Fruit fly (Drosophila melanogaster) whole organism, embryonic: ENCODE results near the gene tinc.

Source experiments
- Ada2b ChIP-seq: fragments of 200-800 bp; sonication (Bioruptor generic); IDR thresholded peaks from 2 replicates; pipeline ENCODE4 v1.3.6; 2022; ENCODE audit warnings: missing biosample characterization, missing genetic modification characterization
- Adf1 ChIP-seq: fragments of 200-800 bp; sonication (Bioruptor generic); IDR thresholded peaks from 2 replicates; pipeline ENCODE4 v1.3.6; 2022; ENCODE audit warnings: missing biosample characterization, missing genetic modification characterization
- Atf6 ChIP-seq: fragments of 200-800 bp; sonication (Bioruptor generic); IDR thresholded peaks from 2 replicates; pipeline ENCODE4 v1.3.6; 2022; ENCODE audit warnings: missing biosample characterization, missing genetic modification characterization
- BtbVII ChIP-seq: fragments of 200-800 bp; sonication (Bioruptor generic); optimal IDR thresholded peaks from 3 replicates; lab custom pipeline; 2017; ENCODE audit warnings: missing biosample characterization, mild to moderate bottlenecking, missing genetic modification characterization
- CG10267 ChIP-seq: fragments of 200-800 bp; sonication (Bioruptor generic); optimal IDR thresholded peaks from 2 replicates; lab custom pipeline; 2018; ENCODE audit warnings: missing biosample characterization, mild to moderate bottlenecking, missing genetic modification characterization, moderate library complexity
- CG11085 ChIP-seq: fragments of 200-800 bp; sonication (Bioruptor generic); IDR thresholded peaks from 2 replicates; pipeline ENCODE4 v1.3.6; 2022; ENCODE audit warnings: missing biosample characterization, missing genetic modification characterization
- CG11398 ChIP-seq: fragments of 200-800 bp; sonication (Bioruptor generic); optimal IDR thresholded peaks from 2 replicates; lab custom pipeline; 2016; ENCODE audit warnings: missing biosample characterization, missing genetic modification characterization
- CG11456 ChIP-seq: fragments of 200-800 bp; sonication (Bioruptor generic); IDR thresholded peaks from 3 replicates; pipeline ENCODE4 v1.3.6; 2022; ENCODE audit warnings: missing biosample characterization, missing genetic modification characterization
- CG11695 ChIP-seq: fragments of 200-800 bp; sonication (Bioruptor generic); IDR thresholded peaks from 3 replicates; pipeline ENCODE4 v1.3.6; 2022; ENCODE audit warnings: missing biosample characterization, missing genetic modification characterization
- CG1233 ChIP-seq: fragments of 200-800 bp; sonication (Bioruptor generic); optimal IDR thresholded peaks from 4 replicates; lab custom pipeline; 2018; ENCODE audit warnings: missing biosample characterization, mild to moderate bottlenecking, missing genetic modification characterization
- CG12744 ChIP-seq: fragments of 200-800 bp; sonication (Bioruptor generic); optimal IDR thresholded peaks from 2 replicates; lab custom pipeline; 2016; ENCODE audit warnings: missing biosample characterization, missing genetic modification characterization
- CG13624 ChIP-seq: fragments of 200-800 bp; sonication (Bioruptor generic); optimal IDR thresholded peaks from 2 replicates; lab custom pipeline; 2016; ENCODE audit warnings: missing biosample characterization, missing genetic modification characterization
- CG15514 ChIP-seq: fragments of 200-800 bp; sonication (Bioruptor generic); optimal IDR thresholded peaks from 3 replicates; lab custom pipeline; 2017; ENCODE audit warnings: missing biosample characterization, missing genetic modification characterization, mild to moderate bottlenecking, moderate library complexity, missing genetic modification reagents
- CG1602 ChIP-seq: fragments of 200-800 bp; sonication (Bioruptor generic); optimal IDR thresholded peaks from 3 replicates; lab custom pipeline; 2016; ENCODE audit warnings: missing biosample characterization, missing genetic modification characterization
- CG16863 ChIP-seq: fragments of 200-800 bp; sonication (Bioruptor generic); optimal IDR thresholded peaks from 3 replicates; lab custom pipeline; 2016; ENCODE audit warnings: missing biosample characterization, missing genetic modification characterization
- CG17912 ChIP-seq: fragments of 200-800 bp; sonication (Bioruptor generic); optimal IDR thresholded peaks from 2 replicates; lab custom pipeline; 2018; ENCODE audit warnings: missing biosample characterization, mild to moderate bottlenecking, missing genetic modification characterization
- CG2202 ChIP-seq: fragments of 200-800 bp; sonication (Bioruptor generic); optimal IDR thresholded peaks from 2 replicates; lab custom pipeline; 2018; ENCODE audit warnings: missing biosample characterization, mild to moderate bottlenecking, missing genetic modification characterization
- CG2678 ChIP-seq: fragments of 200-800 bp; sonication (Bioruptor generic); optimal IDR thresholded peaks from 3 replicates; lab custom pipeline; 2019; ENCODE audit warnings: missing biosample characterization, mild to moderate bottlenecking, missing genetic modification characterization, moderate library complexity
- CG31365 ChIP-seq: fragments of 200-800 bp; sonication (Bioruptor generic); optimal IDR thresholded peaks from 2 replicates; lab custom pipeline; 2018; ENCODE audit warnings: missing biosample characterization, mild to moderate bottlenecking, missing genetic modification characterization
- CG34376 ChIP-seq: fragments of 200-800 bp; sonication (Bioruptor generic); optimal IDR thresholded peaks from 2 replicates; lab custom pipeline; 2018; ENCODE audit warnings: missing biosample characterization, mild to moderate bottlenecking, missing genetic modification characterization
- CG4328 ChIP-seq: fragments of 200-800 bp; sonication (Bioruptor generic); optimal IDR thresholded peaks from 3 replicates; lab custom pipeline; 2017; ENCODE audit warnings: missing biosample characterization, missing genetic modification reagents, missing genetic modification characterization
- CG6272 ChIP-seq: fragments of 200-800 bp; sonication (Bioruptor generic); IDR thresholded peaks from 2 replicates; pipeline ENCODE4 v1.3.6; 2022; ENCODE audit warnings: missing biosample characterization, missing genetic modification characterization
- CG6689 ChIP-seq: fragments of 200-800 bp; sonication (Bioruptor generic); IDR thresholded peaks from 2 replicates; pipeline ENCODE4 v1.3.6; 2022; ENCODE audit warnings: missing biosample characterization, missing genetic modification characterization
- CG8765 ChIP-seq: fragments of 200-800 bp; sonication (Bioruptor generic); IDR thresholded peaks from 2 replicates; pipeline ENCODE4 v1.3.6; 2022; ENCODE audit warnings: missing biosample characterization, missing genetic modification characterization
- CG8924 ChIP-seq: fragments of 200-800 bp; optimal IDR thresholded peaks from 3 replicates; lab custom pipeline; 2019; ENCODE audit warnings: missing biosample characterization, mild to moderate bottlenecking, missing genetic modification characterization, moderate library complexity
- Dbx ChIP-seq: fragments of 200-800 bp; sonication (Bioruptor generic); IDR thresholded peaks from 3 replicates; pipeline ENCODE4 v1.3.6; 2022; ENCODE audit warnings: missing biosample characterization, missing genetic modification characterization
- Doc3 ChIP-seq: fragments of 200-800 bp; sonication (Bioruptor generic); IDR thresholded peaks from 3 replicates; pipeline ENCODE4 v1.3.6; 2022; ENCODE audit warnings: missing biosample characterization, missing genetic modification characterization; ENCODE audit not compliant: partially characterized antibody
- Fer3 ChIP-seq: fragments of 200-800 bp; sonication (Bioruptor generic); optimal IDR thresholded peaks from 2 replicates; lab custom pipeline; 2018; ENCODE audit warnings: missing biosample characterization, mild to moderate bottlenecking, missing genetic modification characterization, moderate library complexity
- Hmr ChIP-seq: fragments of 200-800 bp; sonication (Bioruptor generic); optimal IDR thresholded peaks from 3 replicates; lab custom pipeline; 2017; ENCODE audit warnings: mild to moderate bottlenecking, missing biosample characterization, missing genetic modification reagents, missing genetic modification characterization
- Hr78 ChIP-seq, 2 experiments: fragments of 200-800 bp in 1 of 2; fragments of >200 bp in 1 of 2; sonication (Bioruptor generic) in 1 of 2; optimal IDR thresholded peaks; 2 replicates each; lab custom pipeline; 2017 to 2019; ENCODE audit warnings: missing biosample characterization in 2 of 2, missing genetic modification characterization in 2 of 2, mild to moderate bottlenecking in 1 of 2, moderate library complexity in 1 of 2
- Mad ChIP-seq: fragments of 200-800 bp; sonication (Bioruptor generic); optimal IDR thresholded peaks from 2 replicates; lab custom pipeline; 2016; ENCODE audit warnings: missing biosample characterization, missing genetic modification characterization
- Med ChIP-seq: fragments of 200-800 bp; sonication (Bioruptor generic); peaks from one replicate; lab custom pipeline; 2016; ENCODE audit warnings: missing biosample characterization, missing genetic modification characterization, mild to moderate bottlenecking, inconsistent platforms, moderate library complexity
- NFAT ChIP-seq: fragments of 200-800 bp; sonication (Bioruptor generic); IDR thresholded peaks from 2 replicates; pipeline ENCODE4 v1.3.6; 2022; ENCODE audit warnings: missing biosample characterization, missing genetic modification characterization
- Nf-YC ChIP-seq: fragments of 200-800 bp; optimal IDR thresholded peaks from 3 replicates; lab custom pipeline; 2019; ENCODE audit warnings: missing biosample characterization, mild to moderate bottlenecking, missing genetic modification characterization, moderate library complexity
- Oaz ChIP-seq: fragments of 200-800 bp; sonication (Bioruptor generic); IDR thresholded peaks from 2 replicates; pipeline ENCODE4 v1.3.6; 2022; ENCODE audit warnings: missing biosample characterization, missing genetic modification characterization
- Sin3A ChIP-seq: fragments of >200 bp; optimal IDR thresholded peaks from 2 replicates; lab custom pipeline; 2018
- Six4 ChIP-seq: fragments of 200-800 bp; sonication (Bioruptor generic); optimal IDR thresholded peaks from 2 replicates; lab custom pipeline; 2016; ENCODE audit warnings: missing biosample characterization, missing genetic modification characterization
- Spps ChIP-seq: fragments of 200-800 bp; sonication (Bioruptor generic); optimal IDR thresholded peaks from 2 replicates; lab custom pipeline; 2018; ENCODE audit warnings: missing biosample characterization, mild to moderate bottlenecking, missing genetic modification characterization
- btn ChIP-seq: fragments of 200-800 bp; sonication (Bioruptor generic); optimal IDR thresholded peaks from 2 replicates; lab custom pipeline; 2016; ENCODE audit warnings: missing biosample characterization, missing genetic modification characterization
- cad ChIP-seq: fragments of >200 bp; optimal IDR thresholded peaks from 2 replicates; lab custom pipeline; 2017; ENCODE audit warnings: missing biosample characterization, missing genetic modification characterization
- crol ChIP-seq: fragments of 200-800 bp; sonication (Bioruptor generic); IDR thresholded peaks from 2 replicates; pipeline ENCODE4 v1.3.6; 2022; ENCODE audit warnings: missing biosample characterization, missing genetic modification characterization
- dan ChIP-seq: fragments of 200-800 bp; sonication (Bioruptor generic); IDR thresholded peaks from 2 replicates; pipeline ENCODE4 v1.3.6; 2022; ENCODE audit warnings: missing biosample characterization, missing genetic modification characterization
- hth ChIP-seq: fragments of >200 bp; optimal IDR thresholded peaks from 2 replicates; lab custom pipeline; 2017; ENCODE audit warnings: inconsistent platforms
- klu ChIP-seq: fragments of 200-800 bp; sonication (Bioruptor generic); IDR thresholded peaks from 2 replicates; pipeline ENCODE4 v1.3.6; 2022; ENCODE audit warnings: missing biosample characterization, missing genetic modification characterization
- mam ChIP-seq: fragments of 200-800 bp; sonication (Bioruptor generic); optimal IDR thresholded peaks from 3 replicates; lab custom pipeline; 2016; ENCODE audit warnings: missing biosample characterization, missing genetic modification characterization
- oc ChIP-seq: fragments of 200-800 bp; sonication (Bioruptor generic); optimal IDR thresholded peaks from 2 replicates; lab custom pipeline; 2018; ENCODE audit warnings: missing biosample characterization, mild to moderate bottlenecking, missing genetic modification characterization, moderate library complexity
- pho ChIP-seq: fragments of 200-800 bp; sonication (Bioruptor generic); optimal IDR thresholded peaks from 2 replicates; lab custom pipeline; 2016; ENCODE audit warnings: missing biosample characterization, missing genetic modification characterization
- shn ChIP-seq: fragments of 200-800 bp; sonication (Bioruptor generic); optimal IDR thresholded peaks from 3 replicates; lab custom pipeline; 2016; ENCODE audit warnings: missing biosample characterization, missing genetic modification characterization
- so ChIP-seq: fragments of 200-800 bp; sonication (Bioruptor generic); IDR thresholded peaks from 3 replicates; pipeline ENCODE4 v1.3.6; 2022; ENCODE audit warnings: missing biosample characterization, missing genetic modification characterization
- tgo ChIP-seq: fragments of 200-800 bp; sonication (Bioruptor generic); IDR thresholded peaks from 3 replicates; pipeline ENCODE4 v1.3.6; 2022; ENCODE audit warnings: missing biosample characterization, missing genetic modification characterization
- tio ChIP-seq: fragments of 200-800 bp; sonication (Bioruptor generic); optimal IDR thresholded peaks from 2 replicates; lab custom pipeline; 2017; ENCODE audit warnings: missing biosample characterization, missing genetic modification characterization, inconsistent platforms
- twi ChIP-seq: fragments of 200-800 bp; optimal IDR thresholded peaks from 2 replicates; lab custom pipeline; 2019; ENCODE audit warnings: missing biosample characterization, mild to moderate bottlenecking, missing genetic modification characterization, moderate library complexity

tinc gene

dm6 chr3R:17798211-17798737 is 13.1 kb upstream of the tinc start, which contains the start of gene CG7379 (continued):
- TF ChIP-seq CG6272 (peak; percentile 56), Six4 (GFP tag; lab: Kevin White, UChicago) (peak; percentile 62), NFAT (GFP tag; lab: Robert Waterston, UW) (peak; percentile 93), CG4328 (GFP tag; lab: Kevin White, UChicago) (peak; percentile 74), Mad (peak; percentile 83), CG34376 (GFP tag; lab: Kevin White, UChicago) (peak; percentile 85), tio (GFP tag; lab: Kevin White, UChicago) (peak; percentile 72), CG11456 (GFP tag; lab: Robert Waterston, UW) (peak; percentile 93), shn (GFP tag; lab: Kevin White, UChicago) (peak; percentile 85), Oaz (no peak), Doc3 (GFP tag; lab: Robert Waterston, UW) (no peak), Ada2b (peak; percentile 38), CG8765 (GFP tag; lab: Robert Waterston, UW) (peak; percentile 45), Hmr (peak; percentile 91), CG10267 (tag; lab: Kevin White, UChicago) (peak; percentile 100), dan (no peak), BtbVII (GFP tag; lab: Kevin White, UChicago) (peak; percentile 60), hth (lab: Kevin White, UChicago) (no peak), CG1233 (GFP tag; lab: Kevin White, UChicago) (peak; percentile 78), klu (GFP tag; lab: Robert Waterston, UW) (peak; percentile 77), CG6689 (peak; percentile 60), Sin3A (peak; percentile 69), so (GFP tag; lab: Robert Waterston, UW) (no peak; the same call in 2 of the 3 replicates), CG17912 (GFP tag; lab: Kevin White, UChicago) (peak; percentile 49), CG11695 (GFP tag; lab: Robert Waterston, UW) (no peak), CG13624 (GFP tag; lab: Kevin White, UChicago) (peak; percentile 87), Nf-YC (tag; lab: Kevin White, UChicago) (peak; percentile 72), tgo (peak; percentile 78), Hr78 (GFP tag; optimal IDR thresholded peaks at IDR 0.05; lab: Kevin White, UChicago) (no peak), CG2202 (tag; lab: Kevin White, UChicago) (peak; percentile 45), Fer3 (tag; lab: Kevin White, UChicago) (peak; percentile 67), Spps (tag; lab: Kevin White, UChicago) (no peak), Dbx (GFP tag; lab: Robert Waterston, UW) (peak; percentile 93), Atf6 (GFP tag; lab: Robert Waterston, UW) (peak; percentile 75), CG1602 (GFP tag; lab: Kevin White, UChicago) (peak; percentile 77), CG12744 (GFP tag; lab: Kevin White, UChicago) (peak; percentile 67), btn (no peak), oc (tag; lab: Kevin White, UChicago) (no peak), CG31365 (tag; lab: Kevin White, UChicago) (no peak), CG2678 (tag; lab: Kevin White, UChicago) (peak; percentile 80), CG11085 (GFP tag; lab: Robert Waterston, UW) (peak; percentile 88), crol (no peak), CG15514 (peak; percentile 85), CG16863 (GFP tag; lab: Kevin White, UChicago) (peak; percentile 77), CG8924 (tag; lab: Kevin White, UChicago) (peak; percentile 78), mam (GFP tag; lab: Kevin White, UChicago) (peak; percentile 89), Med (peak; percentile 97), cad (GFP tag; lab: Kevin White, UChicago) (no peak), pho (GFP tag; lab: Kevin White, UChicago) (peak; percentile 88), CG11398 (GFP tag; lab: Kevin White, UChicago) (peak; percentile 62), Adf1 (GFP tag; lab: Robert Waterston, UW) (peak; percentile 22; the same call in 1 of the 2 replicates), twi (tag; lab: Kevin White, UChicago) (peak; percentile 59)
